Worm (Caenorhabditis elegans) whole organism, L2 larva: ENCODE results near the gene col-94.
A peak's percentile ranks its signal among the peaks of the same experiment; 100 is the strongest.

Experiments used
- blmp-1 ChIP-seq: sonication (generic microtip); optimal IDR thresholded peaks from 2 replicates; lab custom pipeline; 2017; ENCODE audit warnings: missing genetic modification characterization, mild to moderate bottlenecking, missing compliant biosample characterization, antibody characterized with exemption, moderate library complexity; ENCODE audit not compliant: insufficient read depth
- elt-3 ChIP-seq: sonication (generic microtip); optimal IDR thresholded peaks from 2 replicates; lab custom pipeline; 2017; ENCODE audit warnings: missing biosample characterization, missing genetic modification characterization
- lin-13 ChIP-seq: fragments of 150-350 bp; optimal IDR thresholded peaks from 2 replicates; lab custom pipeline; 2014; ENCODE audit warnings: missing biosample characterization, missing genetic modification reagents, missing genetic modification characterization
- lin-39 ChIP-seq: fragments of 150-350 bp; optimal IDR thresholded peaks from 2 replicates; lab custom pipeline; 2014; ENCODE audit warnings: missing biosample characterization, missing genetic modification reagents, missing genetic modification characterization
- mdl-1 ChIP-seq, 2 experiments: fragments of 150-350 bp in 1 of 2; sonication (generic microtip) in 1 of 2; optimal IDR thresholded peaks; 2 replicates each; lab custom pipeline; 2017; ENCODE audit warnings: missing biosample characterization in 2 of 2, missing genetic modification characterization in 2 of 2
- nhr-237 ChIP-seq: fragments of 150-350 bp; optimal IDR thresholded peaks from 2 replicates; lab custom pipeline; 2014; ENCODE audit warnings: missing biosample characterization, missing genetic modification characterization
- nhr-25 ChIP-seq: fragments of 150-350 bp; sonication (generic microtip); optimal IDR thresholded peaks from 3 replicates; lab custom pipeline; 2014; ENCODE audit warnings: missing biosample characterization, missing genetic modification characterization
- ztf-4 ChIP-seq: fragments of 150-350 bp; optimal IDR thresholded peaks from 2 replicates; lab custom pipeline; 2014; ENCODE audit warnings: missing biosample characterization, missing genetic modification characterization

DNA sequence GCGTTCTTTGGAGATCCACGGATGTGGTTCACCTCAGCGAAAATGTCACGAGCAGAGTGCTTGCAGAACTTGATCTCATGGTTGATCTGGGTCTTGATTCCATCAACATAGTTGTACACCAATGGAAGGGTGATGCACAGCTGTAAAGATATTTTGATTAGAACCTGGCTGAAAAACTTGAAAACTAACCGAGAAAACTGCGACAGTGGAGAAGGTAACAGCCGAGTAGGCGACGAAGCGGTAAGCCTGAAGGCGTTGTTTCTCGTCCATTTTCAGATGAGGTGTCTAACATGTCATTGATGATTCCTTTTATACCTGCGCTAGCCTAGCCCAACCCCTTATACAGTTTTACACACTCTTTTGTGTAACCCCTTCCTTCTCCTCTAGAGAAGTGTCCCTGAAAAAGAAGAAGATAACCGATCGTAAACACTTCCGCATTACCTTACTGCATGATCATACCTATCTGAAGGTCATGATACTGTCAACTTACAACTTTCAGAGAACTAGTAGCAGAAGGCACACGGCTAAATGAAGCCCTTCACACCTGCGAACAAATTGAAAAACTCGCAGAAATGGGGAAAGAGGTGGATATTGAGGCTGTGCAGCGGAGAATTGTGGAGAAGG is at the start of gene col-94:
- no peak for TF ChIP-seq mdl-1 (tag; optimal IDR thresholded peaks at IDR 0.05; lab: Kevin White, UChicago)
- TF ChIP-seq nhr-237 (tag; lab: Kevin White, UChicago): no peak
- TF ChIP-seq blmp-1: no peak
- peak; percentile 39 for TF ChIP-seq nhr-25
- TF ChIP-seq elt-3 (tag; lab: Kevin White, UChicago): no peak
- no peak for TF ChIP-seq lin-39 (tag; lab: Kevin White, UChicago)
- no peak for TF ChIP-seq ztf-4 (tag; lab: Kevin White, UChicago)
- no peak for TF ChIP-seq lin-13 (GFP tag; lab: Kevin White, UChicago)
